Worm (Caenorhabditis elegans) whole organism, L4 larva: ENCODE measurements around the gene C17H12.10.

ENCODE experiments used
- F44E2.7 ChIP-seq: fragments of 200-800 bp; sonication (Bioruptor generic); IDR thresholded peaks from 2 replicates; pipeline ENCODE4 v2.1.2; 2022; ENCODE audit warnings: missing genetic modification characterization, missing compliant biosample characterization
- F49E8.2 ChIP-seq: sonication (generic microtip); optimal IDR thresholded peaks from 2 replicates; lab custom pipeline; 2016; ENCODE audit warnings: missing compliant biosample characterization, mild to moderate bottlenecking, missing genetic modification characterization, borderline replicate concordance
- T26A8.4 ChIP-seq: fragments of 200-800 bp; sonication (Bioruptor generic); IDR thresholded peaks from 2 replicates; pipeline ENCODE4 v1.3.6; 2022; ENCODE audit warnings: missing genetic modification characterization, missing compliant biosample characterization
- Y48G9A.11 ChIP-seq: fragments of 200-800 bp; sonication (Bioruptor generic); IDR thresholded peaks from 2 replicates; pipeline ENCODE4 v1.3.6; 2022; ENCODE audit warnings: missing genetic modification reagents, missing genetic modification characterization, missing compliant biosample characterization
- Y5F2A.4 ChIP-seq: fragments of 200-800 bp; sonication (Bioruptor generic); optimal IDR thresholded peaks from 2 replicates; lab custom pipeline; 2018; ENCODE audit warnings: mild to moderate bottlenecking, missing genetic modification characterization, missing compliant biosample characterization
- Y75B8A.6 ChIP-seq: fragments of 200-800 bp; sonication (Bioruptor generic); IDR thresholded peaks from 2 replicates; pipeline ENCODE4 v1.3.6; 2022; ENCODE audit warnings: missing genetic modification reagents, missing genetic modification characterization, missing compliant biosample characterization
- ama-1 ChIP-seq: fragments of 150-350 bp; optimal IDR thresholded peaks from 2 replicates; lab custom pipeline; 2014; ENCODE audit warnings: inconsistent platforms, mixed read lengths
- ceh-28 ChIP-seq: fragments of 150-350 bp; optimal IDR thresholded peaks from 2 replicates; lab custom pipeline; 2014; ENCODE audit warnings: missing biosample characterization, missing genetic modification reagents, missing genetic modification characterization
- ceh-44 ChIP-seq: fragments of 200-800 bp; sonication (Bioruptor generic); IDR thresholded peaks from 2 replicates; pipeline ENCODE4 v1.3.6; 2022; ENCODE audit warnings: missing genetic modification reagents, missing genetic modification characterization, missing compliant biosample characterization
- cey-2 ChIP-seq: sonication (generic microtip); optimal IDR thresholded peaks from 3 replicates; lab custom pipeline; 2017; ENCODE audit warnings: missing genetic modification characterization, mild to moderate bottlenecking, missing compliant biosample characterization, antibody characterized with exemption, borderline replicate concordance; ENCODE audit not compliant: insufficient read depth
- daf-12 ChIP-seq: fragments of 150-350 bp; optimal IDR thresholded peaks from 2 replicates; lab custom pipeline; 2014; ENCODE audit warnings: missing biosample characterization, missing genetic modification reagents, missing genetic modification characterization
- daf-16 ChIP-seq, 3 experiments: sonication (generic microtip); optimal IDR thresholded peaks; 2 replicates each; lab custom pipeline; 2016 to 2017; ENCODE audit warnings: missing genetic modification characterization in 3 of 3, missing genetic modification reagents in 3 of 3, mild to moderate bottlenecking in 2 of 3, missing compliant biosample characterization in 2 of 3, missing biosample characterization in 1 of 3, moderate library complexity in 1 of 3
- daf-19 ChIP-seq: fragments of 200-800 bp; sonication (Bioruptor generic); conservative IDR thresholded peaks from 2 replicates; pipeline ENCODE4 v1.3.6; 2022; ENCODE audit warnings: missing genetic modification characterization, missing compliant biosample characterization
- daf-8 ChIP-seq: fragments of 200-800 bp; sonication (Bioruptor generic); IDR thresholded peaks from 2 replicates; pipeline ENCODE4 v1.3.6; 2022; ENCODE audit warnings: missing genetic modification characterization, missing compliant biosample characterization
- duxl-1 ChIP-seq: sonication (generic microtip); optimal IDR thresholded peaks from 2 replicates; lab custom pipeline; 2016; ENCODE audit warnings: mild to moderate bottlenecking, missing genetic modification characterization, moderate library complexity, missing compliant biosample characterization; ENCODE audit not compliant: poor library complexity
- egl-43 ChIP-seq: fragments of 200-800 bp; sonication (Bioruptor generic); IDR thresholded peaks from 2 replicates; pipeline ENCODE4 v1.3.6; 2022; ENCODE audit warnings: missing genetic modification reagents, missing genetic modification characterization, missing compliant biosample characterization
- hif-1 ChIP-seq, 2 experiments: sonication (generic microtip); optimal IDR thresholded peaks; 2 replicates each; lab custom pipeline; 2016 to 2017; ENCODE audit warnings: missing compliant biosample characterization in 2 of 2, missing genetic modification characterization in 2 of 2, missing genetic modification reagents in 2 of 2, missing genotype in 2 of 2, mild to moderate bottlenecking in 1 of 2
- hmg-1.1 ChIP-seq: fragments of 200-800 bp; sonication (Bioruptor generic); IDR thresholded peaks from 2 replicates; pipeline ENCODE4 v1.3.6; 2022; ENCODE audit warnings: missing genetic modification reagents, missing genetic modification characterization, missing compliant biosample characterization
- jun-1 ChIP-seq: fragments of 150-350 bp; optimal IDR thresholded peaks from 2 replicates; lab custom pipeline; 2014; ENCODE audit warnings: missing biosample characterization, missing genetic modification reagents, missing genetic modification characterization
- lim-7 ChIP-seq: fragments of 200-800 bp; sonication (Bioruptor generic); IDR thresholded peaks from 2 replicates; pipeline ENCODE4 v1.3.6; 2022; ENCODE audit warnings: missing genetic modification characterization, missing compliant biosample characterization
- lin-1 ChIP-seq: fragments of 200-800 bp; sonication (Bioruptor generic); IDR thresholded peaks from 2 replicates; pipeline ENCODE4 v1.3.6; 2022; ENCODE audit warnings: missing genetic modification reagents, missing genetic modification characterization, missing compliant biosample characterization
- lin-15B ChIP-seq: fragments of 150-350 bp; sonication (generic microtip); optimal IDR thresholded peaks from 3 replicates; lab custom pipeline; 2014; ENCODE audit warnings: missing biosample characterization, missing genetic modification characterization
- lin-29 ChIP-seq: fragments of 200-800 bp; sonication (Bioruptor generic); IDR thresholded peaks from 2 replicates; pipeline ENCODE4 v1.3.6; 2022; ENCODE audit warnings: missing genetic modification reagents, missing genetic modification characterization, missing compliant biosample characterization
- lin-38 ChIP-seq: fragments of 200-800 bp; sonication (Bioruptor generic); IDR thresholded peaks from 2 replicates; pipeline ENCODE4 v1.3.6; 2022; ENCODE audit warnings: missing genetic modification reagents, missing genetic modification characterization, missing compliant biosample characterization
- madf-5 ChIP-seq, 2 experiments: fragments of 200-800 bp; sonication (Bioruptor generic); IDR thresholded peaks; 2 replicates each; pipeline ENCODE4 v1.3.6; 2022; ENCODE audit warnings: missing compliant biosample characterization in 2 of 2, missing genetic modification characterization in 2 of 2
- mep-1 ChIP-seq: fragments of 150-350 bp; sonication (generic microtip); optimal IDR thresholded peaks from 3 replicates; lab custom pipeline; 2014; ENCODE audit warnings: missing biosample characterization, missing genetic modification characterization
- nhr-10 ChIP-seq: fragments of 150-350 bp; optimal IDR thresholded peaks from 2 replicates; lab custom pipeline; 2014; ENCODE audit warnings: missing biosample characterization, missing genetic modification characterization
- nhr-11 ChIP-seq: fragments of 150-350 bp; optimal IDR thresholded peaks from 2 replicates; lab custom pipeline; 2014; ENCODE audit warnings: missing biosample characterization, missing genetic modification characterization
- nhr-111 ChIP-seq: fragments of 200-800 bp; sonication (Bioruptor generic); optimal IDR thresholded peaks from 2 replicates; lab custom pipeline; 2018; ENCODE audit warnings: mild to moderate bottlenecking, missing genetic modification characterization, missing compliant biosample characterization
- nhr-25 ChIP-seq: sonication (generic microtip); optimal IDR thresholded peaks from 2 replicates; lab custom pipeline; 2017; ENCODE audit warnings: missing genetic modification characterization, mild to moderate bottlenecking, missing compliant biosample characterization, antibody characterized with exemption, moderate library complexity, borderline replicate concordance; ENCODE audit not compliant: insufficient read depth
- nhr-76 ChIP-seq: fragments of 150-350 bp; optimal IDR thresholded peaks from 2 replicates; lab custom pipeline; 2014; ENCODE audit warnings: missing biosample characterization, missing genetic modification characterization
- pha-4 ChIP-seq, 2 experiments: fragments of 150-350 bp in 1 of 2; fragments of 200-800 bp in 1 of 2; sonication (Bioruptor generic) in 1 of 2; IDR thresholded peaks in 1 of 2; optimal IDR thresholded peaks in 1 of 2; 2 replicates each; pipeline versions ENCODE4 v1.3.6 to Lab custom; 2014 to 2022; ENCODE audit warnings: missing genetic modification characterization in 2 of 2, missing genetic modification reagents in 2 of 2, missing biosample characterization in 1 of 2, missing compliant biosample characterization in 1 of 2
- rbr-2 ChIP-seq: sonication (generic microtip); optimal IDR thresholded peaks from 2 replicates; lab custom pipeline; 2016; ENCODE audit warnings: missing genotype, missing genetic modification characterization, missing compliant biosample characterization
- skn-1 ChIP-seq: fragments of 150-350 bp; optimal IDR thresholded peaks from 2 replicates; lab custom pipeline; 2014; ENCODE audit warnings: missing biosample characterization, missing genetic modification characterization
- snpc-1.2 ChIP-seq: fragments of 200-800 bp; sonication (Bioruptor generic); IDR thresholded peaks from 2 replicates; pipeline ENCODE4 v1.3.6; 2022; ENCODE audit warnings: missing genetic modification reagents, missing genetic modification characterization, missing compliant biosample characterization
- spr-3 ChIP-seq: fragments of 200-800 bp; sonication (Bioruptor generic); optimal IDR thresholded peaks from 2 replicates; lab custom pipeline; 2018; ENCODE audit warnings: mild to moderate bottlenecking, missing genetic modification characterization, missing compliant biosample characterization
- tra-1 ChIP-seq: fragments of 200-800 bp; sonication (Bioruptor generic); IDR thresholded peaks from 2 replicates; pipeline ENCODE4 v1.3.6; 2022; ENCODE audit warnings: missing genetic modification reagents, missing genetic modification characterization, missing compliant biosample characterization
- unc-130 ChIP-seq: sonication (generic microtip); optimal IDR thresholded peaks from 2 replicates; lab custom pipeline; 2016; ENCODE audit warnings: missing genetic modification reagents, missing genetic modification characterization, missing compliant biosample characterization
- unc-62 ChIP-seq, 3 experiments: fragments of 150-350 bp in 1 of 3; sonication (generic microtip); optimal IDR thresholded peaks in 2 of 3; peaks in 1 of 3; 1 replicate in 1 of 3; 2 replicates in 2 of 3; lab custom pipeline; 2014 to 2017; ENCODE audit warnings: missing biosample characterization in 3 of 3, missing genetic modification characterization in 3 of 3, missing genetic modification reagents in 3 of 3, missing genotype in 1 of 3
- vab-7 ChIP-seq: fragments of 200-800 bp; sonication (Bioruptor generic); IDR thresholded peaks from 2 replicates; pipeline ENCODE4 v1.3.6; 2022; ENCODE audit warnings: missing genetic modification reagents, missing genetic modification characterization, missing compliant biosample characterization
- zfp-3 ChIP-seq: fragments of 200-800 bp; sonication (Bioruptor generic); conservative IDR thresholded peaks from 2 replicates; pipeline ENCODE4 v1.3.6; 2022; ENCODE audit warnings: missing genetic modification reagents, missing genetic modification characterization, missing compliant biosample characterization
- zip-2 ChIP-seq: fragments of 150-350 bp; optimal IDR thresholded peaks from 2 replicates; lab custom pipeline; 2014; ENCODE audit warnings: missing biosample characterization, missing genetic modification characterization
- ztf-7 ChIP-seq: fragments of 150-350 bp; optimal IDR thresholded peaks from 2 replicates; lab custom pipeline; 2014; ENCODE audit warnings: missing biosample characterization, missing genetic modification characterization

The C17H12.10 gene

ce11 chrIV:6792380-6793309 lies 14.0 kb upstream of the C17H12.10 start (continued):
- peak; percentile 54; the same call in 1 of the 2 replicates for TF ChIP-seq pha-4 (GFP tag; IDR thresholded peaks at IDR 0.05; lab: Robert Waterston, UW)
- TF ChIP-seq pha-4 (tag; optimal IDR thresholded peaks at IDR 0.05; lab: Kevin White, UChicago) = no peak
- no peak for TF ChIP-seq nhr-25 (tag; lab: Kevin White, UChicago)
- no peak for TF ChIP-seq ceh-44 (GFP tag; lab: Robert Waterston, UW)
- no peak for TF ChIP-seq daf-16 (GFP tag; optimal IDR thresholded peaks at IDR 0.05; lab: Kevin White, UChicago)
- TF ChIP-seq daf-16 (tag; optimal IDR thresholded peaks at IDR 0.05; lab: Kevin White, UChicago) = peak; percentile 15
- TF ChIP-seq Y48G9A.11 (GFP tag; lab: Robert Waterston, UW) = peak; percentile 66; the same call in 1 of the 2 replicates
- TF ChIP-seq lin-1 (GFP tag; lab: Robert Waterston, UW) = peak; percentile 17; the same call in 1 of the 2 replicates
- no peak for TF ChIP-seq ztf-7 (tag; lab: Kevin White, UChicago)
- TF ChIP-seq lim-7 = peak; percentile 10; the same call in 1 of the 2 replicates
- peak; percentile 35 for TF ChIP-seq mep-1 (tag; lab: Kevin White, UChicago)
- no peak for TF ChIP-seq nhr-111 (GFP tag; lab: Kevin White, UChicago)
- TF ChIP-seq lin-15B (tag; lab: Kevin White, UChicago) = no peak
- 0 out of 2 replicates have a peak, but pooled peaks have one; percentile 26 for TF ChIP-seq tra-1 (GFP tag; lab: Robert Waterston, UW)
- peak; percentile 55 for TF ChIP-seq duxl-1 (tag; lab: Kevin White, UChicago)
- TF ChIP-seq rbr-2 (tag; lab: Kevin White, UChicago) = no peak
- TF ChIP-seq jun-1 (tag; lab: Kevin White, UChicago) = no peak
- no peak for TF ChIP-seq daf-19 (GFP tag; lab: Robert Waterston, UW)
- TF ChIP-seq vab-7 (GFP tag; lab: Robert Waterston, UW) = 0 out of 2 replicates have a peak, but pooled peaks have one; percentile 21
- no peak for TF ChIP-seq hif-1 (tag; optimal IDR thresholded peaks at IDR 0.05; lab: Kevin White, UChicago)
- 0 out of 2 replicates have a peak, but pooled peaks have one; percentile 4 for TF ChIP-seq egl-43 (GFP tag; lab: Robert Waterston, UW)
- TF ChIP-seq madf-5 (GFP tag; IDR thresholded peaks at IDR 0.05; lab: Robert Waterston, UW) = no peak
- TF ChIP-seq ama-1 (lab: Kevin White, UChicago) = peak; percentile 28
- peak; percentile 32 for TF ChIP-seq lin-38 (GFP tag; lab: Robert Waterston, UW)
- no peak for TF ChIP-seq lin-29 (GFP tag; lab: Robert Waterston, UW)
- no peak for TF ChIP-seq Y75B8A.6 (GFP tag; lab: Robert Waterston, UW)
- TF ChIP-seq zfp-3 = peak; percentile 63
- no peak for TF ChIP-seq nhr-11 (tag; lab: Kevin White, UChicago)
- peak; percentile 22; the same call in 1 of the 2 replicates for TF ChIP-seq hmg-1.1 (GFP tag; lab: Robert Waterston, UW)
- TF ChIP-seq Y5F2A.4 (GFP tag; lab: Kevin White, UChicago) = no peak
- TF ChIP-seq zip-2 = no peak
- peak; percentile 50 for TF ChIP-seq spr-3 (GFP tag; lab: Kevin White, UChicago)
- no peak for TF ChIP-seq unc-130 (GFP tag; lab: Kevin White, UChicago)
- TF ChIP-seq skn-1 = no peak

ce11 chrIV:6793310-6793966 lies 13.2 kb upstream of the C17H12.10 start:
- TF ChIP-seq duxl-1 (tag; lab: Kevin White, UChicago) (peak; percentile 21), unc-62 (GFP tag; optimal IDR thresholded peaks at IDR 0.05 in 1 of 2; lab: Kevin White, UChicago) (peak in 1 of 2 experiments; percentile 70), unc-62 (tag; optimal IDR thresholded peaks at IDR 0.05; lab: Kevin White, UChicago) (no peak), daf-8 (no peak), ceh-28 (tag; lab: Kevin White, UChicago) (no peak), nhr-10 (tag; lab: Kevin White, UChicago) (no peak), cey-2 (tag; lab: Kevin White, UChicago) (no peak), T26A8.4 (GFP tag; lab: Robert Waterston, UW) (peak; percentile 17; the same call in 1 of the 2 replicates), F44E2.7 (no peak; the same call in 1 of the 2 replicates), Y48G9A.11 (GFP tag; lab: Robert Waterston, UW) (no peak), nhr-76 (tag; lab: Kevin White, UChicago) (no peak), daf-12 (tag; lab: Kevin White, UChicago) (no peak), daf-16 (GFP tag; optimal IDR thresholded peaks at IDR 0.05; lab: Kevin White, UChicago) (no peak), daf-16 (tag; optimal IDR thresholded peaks at IDR 0.05; lab: Kevin White, UChicago) (peak; percentile 3), F49E8.2 (tag; lab: Kevin White, UChicago) (peak; percentile 82), lin-38 (GFP tag; lab: Robert Waterston, UW) (peak; percentile 35; the same call in 1 of the 2 replicates), snpc-1.2 (peak; percentile 91), zip-2 (no peak), nhr-111 (GFP tag; lab: Kevin White, UChicago) (no peak)
